Worm (Caenorhabditis elegans): ENCODE results near the gene sri-26.

Gene sri-26

DNA sequence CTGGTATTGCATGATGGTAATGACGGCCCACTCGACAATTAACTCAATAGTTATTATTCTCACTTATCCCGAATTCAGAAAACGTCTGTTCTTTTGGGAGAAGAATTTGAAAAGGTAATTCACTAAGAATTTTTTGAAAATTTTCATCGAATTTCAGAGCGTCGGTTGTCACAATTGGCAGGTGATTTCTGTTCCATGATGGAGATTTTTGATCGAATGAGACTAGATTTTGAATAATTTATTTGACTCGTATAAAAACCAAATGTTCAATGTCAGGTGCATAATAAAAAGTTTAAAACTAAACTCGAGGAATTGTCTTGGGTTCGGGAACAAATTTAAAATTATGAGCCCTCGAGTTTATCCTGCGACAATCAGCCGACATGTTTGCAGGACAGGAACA is 1.4 kb downstream of the sri-26 start, which contains the start of gene sri-25:
sri-25 (plus strand) TSS at position 301 of the 400 bp plus-strand sequence.
- TF ChIP-seq mls-2 (tag; optimal IDR thresholded peaks at IDR 0.05), result no peak
- TF ChIP-seq pha-4 (tag; optimal IDR thresholded peaks at IDR 0.05), result no peak
- TF ChIP-seq hlh-1 (tag; optimal IDR thresholded peaks at IDR 0.05), result no peak
- no peak for TF ChIP-seq M03D4.4 (tag; optimal IDR thresholded peaks at IDR 0.05)
- no peak for TF ChIP-seq ztf-11 (tag; optimal IDR thresholded peaks at IDR 0.05)
- TF ChIP-seq unc-39 (tag; optimal IDR thresholded peaks at IDR 0.05), result no peak
- no peak for TF ChIP-seq snpc-4 (tag; optimal IDR thresholded peaks at IDR 0.05)
- TF ChIP-seq lsy-2 (tag; optimal IDR thresholded peaks at IDR 0.05), result no peak
- TF ChIP-seq ceh-39 (tag; optimal IDR thresholded peaks at IDR 0.05), result no peak
- TF ChIP-seq ces-1 (GFP tag; optimal IDR thresholded peaks at IDR 0.05), result no peak
- no peak for TF ChIP-seq cnd-1 (tag; optimal IDR thresholded peaks at IDR 0.05)
- no peak for TF ChIP-seq mab-5 (tag; optimal IDR thresholded peaks at IDR 0.05)
- TF ChIP-seq blmp-1 (tag; optimal IDR thresholded peaks at IDR 0.05), result no peak
- TF ChIP-seq unc-120 (tag; optimal IDR thresholded peaks at IDR 0.05; ENCODE audit: poor library complexity, severe bottlenecking), result no peak

DNA sequence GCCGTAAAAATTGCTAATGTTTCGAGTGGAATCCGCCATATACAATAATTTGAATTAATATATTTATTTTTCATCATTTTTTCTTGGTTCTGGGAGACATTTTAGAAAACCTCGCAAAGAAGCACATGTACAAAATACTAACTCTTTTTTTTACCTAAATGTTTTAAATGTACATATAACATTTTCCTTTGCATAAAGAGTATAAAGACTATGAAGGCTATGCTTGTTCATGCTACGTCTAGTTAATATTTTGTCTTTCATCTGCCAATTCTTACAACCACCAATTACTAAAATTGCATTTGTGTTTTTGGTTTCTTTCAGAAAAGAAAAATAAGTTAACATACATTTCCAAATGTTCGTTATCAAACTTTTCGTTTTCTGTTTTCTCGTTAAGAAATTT is 6.1 kb downstream of the sri-26 start, which contains the start of gene irld-25:
irld-25 (plus strand) TSS at position 301 of the 400 bp plus-strand sequence.
- TF ChIP-seq unc-120 (tag; optimal IDR thresholded peaks at IDR 0.05; ENCODE audit: poor library complexity, severe bottlenecking), result no peak
- no peak for TF ChIP-seq ceh-83 (GFP tag; optimal IDR thresholded peaks at IDR 0.05)
- TF ChIP-seq ham-2 (GFP tag; optimal IDR thresholded peaks at IDR 0.05), result no peak
- no peak for TF ChIP-seq pha-4 (tag; optimal IDR thresholded peaks at IDR 0.05)
- TF ChIP-seq lin-13 (tag; optimal IDR thresholded peaks at IDR 0.05), result no peak
- TF ChIP-seq ztf-11 (tag; optimal IDR thresholded peaks at IDR 0.05), result no peak
- no peak for TF ChIP-seq nhr-2 (tag; optimal IDR thresholded peaks at IDR 0.05)

DNA sequence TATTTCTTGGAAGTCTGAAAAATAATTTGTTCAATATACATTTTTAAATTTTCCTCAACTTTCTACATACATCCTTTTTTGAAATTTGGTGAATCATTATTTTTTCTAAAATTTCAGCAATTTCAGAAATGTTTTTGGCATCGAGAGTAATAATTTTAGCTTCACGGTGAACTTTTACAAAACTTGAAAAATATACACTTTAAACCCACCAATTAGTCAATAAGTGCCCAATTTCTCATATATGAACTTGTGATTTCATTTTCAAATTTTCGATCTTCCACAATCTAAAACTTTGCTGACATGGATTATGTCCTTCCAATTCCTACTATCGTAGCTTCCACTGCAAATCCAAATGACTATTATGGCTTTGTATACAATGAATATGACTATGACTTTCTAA is 8.4 kb downstream of the sri-26 start, which contains the start of gene srw-24:
srw-24 (plus strand) TSS at position 301 of the 400 bp plus-strand sequence.
- TF ChIP-seq pha-4 (tag; optimal IDR thresholded peaks at IDR 0.05) (no peak), lin-32 (GFP tag; optimal IDR thresholded peaks at IDR 0.05) (no peak), unc-62 (GFP tag; optimal IDR thresholded peaks at IDR 0.05) (no peak), nhr-2 (tag; optimal IDR thresholded peaks at IDR 0.05) (no peak), ceh-83 (GFP tag; optimal IDR thresholded peaks at IDR 0.05) (no peak), unc-39 (tag; optimal IDR thresholded peaks at IDR 0.05) (no peak), zip-8 (tag; optimal IDR thresholded peaks at IDR 0.05) (no peak), nhr-28 (tag; optimal IDR thresholded peaks at IDR 0.05) (no peak), drap-1 (GFP tag; optimal IDR thresholded peaks at IDR 0.05) (no peak), snpc-4 (tag; optimal IDR thresholded peaks at IDR 0.05) (no peak), cnd-1 (tag; optimal IDR thresholded peaks at IDR 0.05) (no peak), nhr-237 (tag; optimal IDR thresholded peaks at IDR 0.05) (no peak), sem-2 (GFP tag; optimal IDR thresholded peaks at IDR 0.05) (no peak), unc-120 (tag; optimal IDR thresholded peaks at IDR 0.05; ENCODE audit: poor library complexity, severe bottlenecking) (no peak), nhr-76 (tag; optimal IDR thresholded peaks at IDR 0.05) (no peak), lsy-2 (tag; optimal IDR thresholded peaks at IDR 0.05) (no peak), elt-3 (tag; optimal IDR thresholded peaks at IDR 0.05) (no peak)

DNA sequence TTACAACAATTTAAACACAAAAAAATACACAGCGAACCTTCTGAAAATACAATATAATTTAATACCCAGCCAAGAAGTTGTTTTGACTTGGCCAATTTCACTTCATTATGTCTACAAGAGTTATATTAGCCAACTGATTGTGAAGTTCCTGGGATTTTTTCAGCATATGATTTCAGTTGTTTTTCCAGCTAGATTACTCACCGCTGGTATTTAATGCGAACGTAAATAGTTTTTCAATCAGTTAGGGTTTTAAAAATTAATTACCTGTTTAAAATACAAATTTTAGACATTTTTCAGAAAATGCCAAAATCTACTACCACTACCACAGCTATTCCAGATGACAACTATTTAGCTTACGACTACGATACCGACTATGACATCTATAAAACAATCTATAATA is 10.4 kb downstream of the sri-26 start, which contains the start of gene srw-14:
srw-14 (plus strand) TSS at position 301 of the 400 bp plus-strand sequence.
- TF ChIP-seq hlh-1 (tag; optimal IDR thresholded peaks at IDR 0.05) (no peak), elt-3 (tag; optimal IDR thresholded peaks at IDR 0.05) (no peak), nhr-76 (tag; optimal IDR thresholded peaks at IDR 0.05) (no peak), sptf-1 (tag; optimal IDR thresholded peaks at IDR 0.05) (no peak), ceh-43 (GFP tag; optimal IDR thresholded peaks at IDR 0.05) (no peak), unc-39 (tag; optimal IDR thresholded peaks at IDR 0.05) (no peak), lin-13 (tag; optimal IDR thresholded peaks at IDR 0.05) (no peak), M03D4.4 (tag; optimal IDR thresholded peaks at IDR 0.05) (no peak), nhr-2 (tag; optimal IDR thresholded peaks at IDR 0.05) (no peak), blmp-1 (tag; optimal IDR thresholded peaks at IDR 0.05) (no peak), nhr-28 (tag; optimal IDR thresholded peaks at IDR 0.05) (no peak)

DNA sequence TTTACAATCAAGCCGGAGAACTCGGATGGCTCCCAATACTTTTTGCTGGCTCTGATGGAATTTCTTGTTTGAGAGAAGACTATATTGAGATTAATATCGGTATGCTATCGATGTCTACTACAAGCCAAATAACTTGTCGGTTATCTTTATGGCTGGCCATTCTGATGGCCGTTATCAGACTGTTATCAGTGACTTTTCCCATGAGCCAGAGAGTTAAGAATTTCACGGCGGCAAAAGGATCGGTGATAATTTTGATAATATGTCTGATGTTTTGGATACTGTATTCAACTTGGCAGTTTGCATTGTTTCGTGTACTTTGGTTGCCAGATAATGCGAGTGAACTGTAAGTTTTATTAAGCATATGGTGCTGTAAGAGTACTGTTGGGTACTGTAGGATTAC is 10.9 kb downstream of the sri-26 start:
- TF ChIP-seq mab-5 (tag; optimal IDR thresholded peaks at IDR 0.05), result no peak

DNA sequence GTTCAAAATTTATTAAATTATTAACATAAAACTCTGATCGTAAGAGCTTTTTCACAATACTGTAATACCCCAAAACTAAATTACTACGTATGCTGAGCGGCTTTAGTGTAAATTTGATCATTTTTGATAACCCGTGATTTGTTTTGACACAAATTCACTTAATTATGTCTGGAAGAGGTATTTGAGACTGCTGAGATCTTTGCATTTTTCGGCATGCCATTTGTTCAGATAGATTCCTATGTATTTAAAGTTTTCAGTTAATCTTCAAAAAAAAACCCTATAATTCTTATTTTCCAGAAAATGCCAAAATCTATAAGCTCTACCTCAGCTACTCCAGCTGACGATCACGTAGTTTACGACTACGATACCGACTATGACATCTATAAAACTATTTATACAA is 15.0 kb downstream of the sri-26 start, which contains the start of gene srw-15:
srw-15 (plus strand) TSS at position 301 of the 400 bp plus-strand sequence.
- TF ChIP-seq snpc-4 (tag; optimal IDR thresholded peaks at IDR 0.05) (no peak), hlh-1 (tag; optimal IDR thresholded peaks at IDR 0.05) (no peak), mep-1 (tag; optimal IDR thresholded peaks at IDR 0.05) (no peak), lsy-2 (tag; optimal IDR thresholded peaks at IDR 0.05) (no peak), ham-2 (GFP tag; optimal IDR thresholded peaks at IDR 0.05) (no peak), ceh-83 (GFP tag; optimal IDR thresholded peaks at IDR 0.05) (no peak), nhr-2 (tag; optimal IDR thresholded peaks at IDR 0.05) (no peak), cnd-1 (tag; optimal IDR thresholded peaks at IDR 0.05) (no peak), nhr-12 (tag; optimal IDR thresholded peaks at IDR 0.05) (no peak), ceh-43 (GFP tag; optimal IDR thresholded peaks at IDR 0.05) (no peak), nhr-76 (tag; optimal IDR thresholded peaks at IDR 0.05) (no peak), zip-8 (tag; optimal IDR thresholded peaks at IDR 0.05) (no peak), elt-1 (tag; optimal IDR thresholded peaks at IDR 0.05; ENCODE audit: borderline replicate concordance, insufficient read depth) (no peak), tbx-8 (GFP tag; optimal IDR thresholded peaks at IDR 0.05) (no peak), M03D4.4 (tag; optimal IDR thresholded peaks at IDR 0.05) (no peak), bed-3 (GFP tag; optimal IDR thresholded peaks at IDR 0.05) (no peak)
